Worm (Caenorhabditis elegans): ENCODE data around the gene mdt-1.2.

mdt-1.2 gene

ce11 chrX:17184363-17184762, 33.0 kb downstream of the mdt-1.2 start:
- TF ChIP-seq ZK546.5 (tag; optimal IDR thresholded peaks at IDR 0.05) (no peak), sma-9 (GFP tag; optimal IDR thresholded peaks at IDR 0.05) (peak; percentile 73), sma-9 (tag; optimal IDR thresholded peaks at IDR 0.05) (no peak), gmeb-1 (tag; optimal IDR thresholded peaks at IDR 0.05) (peak; percentile 31), mdl-1 (tag; optimal IDR thresholded peaks at IDR 0.05) (peak; percentile 91 to 94), mbf-1 (tag; optimal IDR thresholded peaks at IDR 0.05) (no peak), snpc-4 (tag; optimal IDR thresholded peaks at IDR 0.05) (peak; percentile 44), lsy-2 (tag; optimal IDR thresholded peaks at IDR 0.05) (peak; percentile 40 to 57), zag-1 (tag; optimal IDR thresholded peaks at IDR 0.05) (peak; percentile 65), blmp-1 (tag; optimal IDR thresholded peaks at IDR 0.05; ENCODE audit: insufficient read depth) (peak; percentile 79), ama-1 (optimal IDR thresholded peaks at IDR 0.05) (no peak), unc-62 (GFP tag; optimal IDR thresholded peaks at IDR 0.05) (no peak), F13H6.1 (tag; optimal IDR thresholded peaks at IDR 0.05) (peak; percentile 89), nhr-129 (tag; optimal IDR thresholded peaks at IDR 0.05) (peak; percentile 90), nhr-21 (tag; optimal IDR thresholded peaks at IDR 0.05) (peak; percentile 37), crh-2 (tag; optimal IDR thresholded peaks at IDR 0.05) (peak; percentile 79), nhr-25 (tag; optimal IDR thresholded peaks at IDR 0.05) (peak; percentile 66), sem-4 (tag; optimal IDR thresholded peaks at IDR 0.05) (peak; percentile 35), egl-27 (tag; optimal IDR thresholded peaks at IDR 0.05) (peak; percentile 59), unc-39 (tag; optimal IDR thresholded peaks at IDR 0.05) (no peak), ceh-82 (tag; optimal IDR thresholded peaks at IDR 0.05) (peak; percentile 28), nhr-12 (tag; optimal IDR thresholded peaks at IDR 0.05) (no peak), lin-13 (GFP tag; optimal IDR thresholded peaks at IDR 0.05) (peak; percentile 53), lin-11 (tag; optimal IDR thresholded peaks at IDR 0.05) (peak; percentile 34), fos-1 (tag; optimal IDR thresholded peaks at IDR 0.05) (peak; percentile 69), aly-2 (tag; optimal IDR thresholded peaks at IDR 0.05) (no peak), C34F6.9 (tag; optimal IDR thresholded peaks at IDR 0.05) (peak; percentile 80), unc-55 (GFP tag; optimal IDR thresholded peaks at IDR 0.05) (peak; percentile 74)

ce11 chrX:17185696-17186430, 34.5 kb downstream of the mdt-1.2 start, which contains the start of gene sid-3:
TSS of gene sid-3 (plus strand) at chrX:17186380.
- TF ChIP-seq fos-1 (tag; optimal IDR thresholded peaks at IDR 0.05): peak; percentile 64
- no peak for TF ChIP-seq skn-1 (tag; optimal IDR thresholded peaks at IDR 0.05)

ce11 chrX:17195080-17195479, 43.8 kb downstream of the mdt-1.2 start, which contains the start of gene B0302.5:
TSS of gene B0302.5 (minus strand) at chrX:17195137.
- TF ChIP-seq unc-62 (GFP tag; optimal IDR thresholded peaks at IDR 0.05) (no peak), skn-1 (tag; optimal IDR thresholded peaks at IDR 0.05) (peak; percentile 73), fos-1 (tag; optimal IDR thresholded peaks at IDR 0.05) (peak; percentile 82), crh-2 (tag; optimal IDR thresholded peaks at IDR 0.05) (peak; percentile 12)

- TF ChIP-seq elt-3 (tag; optimal IDR thresholded peaks at IDR 0.05) (no peak), fos-1 (tag; optimal IDR thresholded peaks at IDR 0.05) (peak; percentile 45)
These were observed 46.5 kb downstream of the mdt-1.2 start for ce11 chrX:17197824-17198223.

ce11 chrX:17203399-17203798, 52.1 kb downstream of the mdt-1.2 start:
- TF ChIP-seq lin-11 (tag; optimal IDR thresholded peaks at IDR 0.05): no peak
- no peak for TF ChIP-seq unc-39 (tag; optimal IDR thresholded peaks at IDR 0.05)
- TF ChIP-seq lsy-2 (tag; optimal IDR thresholded peaks at IDR 0.05): no peak
- TF ChIP-seq lin-13 (GFP tag; optimal IDR thresholded peaks at IDR 0.05): no peak
- TF ChIP-seq nhr-21 (tag; optimal IDR thresholded peaks at IDR 0.05): no peak
- no peak for TF ChIP-seq skn-1 (tag; optimal IDR thresholded peaks at IDR 0.05)
- no peak for TF ChIP-seq snpc-4 (tag; optimal IDR thresholded peaks at IDR 0.05)
- no peak for TF ChIP-seq nhr-6 (tag; optimal IDR thresholded peaks at IDR 0.05)
- TF ChIP-seq mab-5 (tag; optimal IDR thresholded peaks at IDR 0.05): no peak
- no peak for TF ChIP-seq sma-9 (GFP tag; optimal IDR thresholded peaks at IDR 0.05)
- no peak for TF ChIP-seq sma-9 (tag; optimal IDR thresholded peaks at IDR 0.05)
- no peak for TF ChIP-seq Y55F3AM.14 (GFP tag; optimal IDR thresholded peaks at IDR 0.05)
- TF ChIP-seq aly-2 (tag; optimal IDR thresholded peaks at IDR 0.05): no peak
- no peak for TF ChIP-seq crh-2 (tag; optimal IDR thresholded peaks at IDR 0.05)

Data from whole organism, L2 larva.